Worm (Caenorhabditis elegans) whole organism, L1 larva: ENCODE measurements around the gene C16D9.5.

ENCODE experiments used
- elt-2 ChIP-seq: sonication (generic microtip); optimal IDR thresholded peaks from 2 replicates; lab custom pipeline; 2016; ENCODE audit warnings: missing genetic modification characterization, mild to moderate bottlenecking, inconsistent platforms, missing compliant biosample characterization, missing genetic modification reagents
- irx-1 ChIP-seq: sonication (generic microtip); optimal IDR thresholded peaks from 2 replicates; lab custom pipeline; 2016; ENCODE audit warnings: missing genetic modification characterization, missing compliant biosample characterization
- lin-13 ChIP-seq: fragments of 150-350 bp; optimal IDR thresholded peaks from 2 replicates; lab custom pipeline; 2014; ENCODE audit warnings: missing biosample characterization, missing genetic modification reagents, missing genetic modification characterization
- nhr-47 ChIP-seq: sonication (generic microtip); optimal IDR thresholded peaks from 2 replicates; lab custom pipeline; 2016; ENCODE audit warnings: mild to moderate bottlenecking, missing genetic modification characterization, moderate library complexity, missing compliant biosample characterization
- ztf-4 ChIP-seq: fragments of 150-350 bp; optimal IDR thresholded peaks from 2 replicates; lab custom pipeline; 2014; ENCODE audit warnings: missing biosample characterization, missing genetic modification characterization

DNA sequence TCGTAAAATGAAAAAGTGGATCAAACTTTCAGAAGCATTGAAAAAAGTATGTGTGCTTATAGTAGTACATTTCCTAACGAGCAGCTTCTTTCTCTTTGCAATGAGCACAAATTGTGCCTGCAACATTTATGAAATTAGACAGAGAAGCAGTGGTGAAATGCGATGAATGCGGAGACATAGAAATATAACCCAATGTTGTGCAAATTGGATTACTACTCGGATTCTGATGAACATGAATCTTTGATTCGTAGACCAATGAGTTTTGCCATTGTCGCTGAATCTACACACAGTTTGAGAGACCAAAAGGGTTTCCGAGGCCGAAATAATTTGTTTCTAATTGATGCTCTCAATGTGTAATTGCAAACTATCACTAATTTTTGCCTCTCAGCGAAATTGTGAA is 8.6 kb upstream of the C16D9.5 start:
- TF ChIP-seq ztf-4 (tag; lab: Kevin White, UChicago) (no peak), lin-13 (GFP tag; lab: Kevin White, UChicago) (no peak), nhr-47 (tag; lab: Kevin White, UChicago) (no peak), irx-1 (tag; lab: Kevin White, UChicago) (no peak), elt-2 (tag; lab: Kevin White, UChicago) (no peak)
